Worm (Caenorhabditis elegans): ENCODE measurements around the gene nhr-40.

- TF ChIP-seq him-1 (tag; optimal IDR thresholded peaks at IDR 0.05) (no peak), W03F9.2 (tag; optimal IDR thresholded peaks at IDR 0.05) (no peak)
These were observed 32.4 kb downstream of the nhr-40 start for ce11 chrX:2626153-2626552.

Measured in whole organism, L4/young adult.